Worm (Caenorhabditis elegans): ENCODE data around the gene K02D10.4.

DNA sequence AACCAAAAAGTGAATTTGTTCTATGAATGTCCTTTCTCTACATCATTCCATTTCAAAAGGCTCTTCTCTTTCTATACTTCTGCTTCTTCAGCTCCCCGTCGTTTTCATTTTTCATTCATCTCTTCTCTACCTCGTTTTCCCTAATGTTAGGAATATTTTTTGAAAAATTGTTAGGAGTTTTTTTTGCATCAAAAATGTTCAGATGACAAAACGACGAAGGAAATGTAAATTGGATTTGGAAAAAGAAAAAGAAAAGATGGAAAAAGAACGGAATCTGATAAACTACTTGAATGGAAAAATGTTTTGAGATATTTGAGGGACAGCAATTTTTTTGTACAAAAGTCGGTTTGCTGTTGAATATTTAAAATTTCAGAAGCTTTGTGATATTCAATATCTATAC, 35.0 kb downstream of the K02D10.4 start:
- no peak for TF ChIP-seq ref-1 (GFP tag; conservative IDR thresholded peaks at IDR 0.05)
- no peak for TF ChIP-seq cog-1 (tag; optimal IDR thresholded peaks at IDR 0.05)
- no peak for TF ChIP-seq flt-1 (GFP tag; IDR thresholded peaks at IDR 0.05)
- no peak for TF ChIP-seq T22C8.4 (GFP tag; IDR thresholded peaks at IDR 0.05)
- TF ChIP-seq ztf-23 (GFP tag; IDR thresholded peaks at IDR 0.05), result no peak
- no peak for TF ChIP-seq tab-1 (GFP tag; IDR thresholded peaks at IDR 0.05)
- TF ChIP-seq ztf-29 (GFP tag; IDR thresholded peaks at IDR 0.05), result no peak

All from whole organism, midembryonic.